Fruit fly (Drosophila melanogaster): ENCODE measurements around the gene ImpE2.

Gene ImpE2

dm6 chr3L:3479551-3479950 lies 32.9 kb downstream of the ImpE2 start (continued):
- TF ChIP-seq ci (GFP tag; IDR thresholded peaks at IDR 0.05) (peak; percentile 60; the same call in 2 of the 3 replicates), CG31224 (GFP tag; IDR thresholded peaks at IDR 0.05) (no peak), trem (tag; optimal IDR thresholded peaks at IDR 0.05) (no peak), emc (GFP tag; optimal IDR thresholded peaks at IDR 0.05) (no peak), CG31441 (GFP tag; IDR thresholded peaks at IDR 0.05) (no peak), CG32772 (GFP tag; IDR thresholded peaks at IDR 0.05) (0 out of 2 replicates have a peak, but pooled peaks have one; percentile 20), twi (tag; optimal IDR thresholded peaks at IDR 0.05) (no peak), kah (GFP tag; optimal IDR thresholded peaks at IDR 0.05) (no peak), NK7.1 (GFP tag; optimal IDR thresholded peaks at IDR 0.05) (no peak), dati (GFP tag; IDR thresholded peaks at IDR 0.05) (no peak), repo (GFP tag; optimal IDR thresholded peaks at IDR 0.05) (no peak), Hr51 (GFP tag; optimal IDR thresholded peaks at IDR 0.05) (peak in 1 of 2 experiments; percentile 40), Lhr (GFP tag; optimal IDR thresholded peaks at IDR 0.05) (no peak), CG32532 (GFP tag; IDR thresholded peaks at IDR 0.05) (peak; percentile 39; the same call in 1 of the 2 replicates), BEAF-32 (GFP tag; optimal IDR thresholded peaks at IDR 0.05) (no peak), YL-1 (GFP tag; optimal IDR thresholded peaks at IDR 0.05) (no peak), CG15479 (GFP tag; optimal IDR thresholded peaks at IDR 0.05) (no peak), aop (GFP tag; IDR thresholded peaks at IDR 0.05) (no peak), CG6813 (GFP tag; optimal IDR thresholded peaks at IDR 0.05) (no peak), CG10431 (GFP tag; optimal IDR thresholded peaks at IDR 0.05) (no peak), tin (GFP tag; optimal IDR thresholded peaks at IDR 0.05) (no peak), pb (GFP tag; optimal IDR thresholded peaks at IDR 0.05) (no peak), salm (tag; optimal IDR thresholded peaks at IDR 0.05) (no peak), Dip2 (GFP tag; IDR thresholded peaks at IDR 0.05) (no peak), CG11695 (GFP tag; IDR thresholded peaks at IDR 0.05) (peak; percentile 43; the same call in 1 of the 3 replicates), Side (GFP tag; optimal IDR thresholded peaks at IDR 0.05) (no peak), mam (GFP tag; optimal IDR thresholded peaks at IDR 0.05) (no peak), onecut (GFP tag; IDR thresholded peaks at IDR 0.05) (peak; percentile 29; the same call in 1 of the 2 replicates), run (tag; optimal IDR thresholded peaks at IDR 0.05) (no peak), tap (tag; optimal IDR thresholded peaks at IDR 0.05) (no peak), dysf (GFP tag; IDR thresholded peaks at IDR 0.05) (peak; percentile 39; the same call in 1 of the 3 replicates), pnt (GFP tag; optimal IDR thresholded peaks at IDR 0.05) (no peak), CG6689 (GFP tag; IDR thresholded peaks at IDR 0.05) (no peak), hth (optimal IDR thresholded peaks at IDR 0.05) (no peak), fd102C (GFP tag; optimal IDR thresholded peaks at IDR 0.05) (no peak), CG3407 (GFP tag; optimal IDR thresholded peaks at IDR 0.05) (no peak), zfh1 (GFP tag; IDR thresholded peaks at IDR 0.05) (no peak), CG12104 (GFP tag; optimal IDR thresholded peaks at IDR 0.05) (no peak), HHEX (GFP tag; optimal IDR thresholded peaks at IDR 0.05) (no peak), CG12299 (tag; optimal IDR thresholded peaks at IDR 0.05) (no peak), slou (GFP tag; optimal IDR thresholded peaks at IDR 0.05) (no peak), CG17568 (GFP tag; optimal IDR thresholded peaks at IDR 0.05) (no peak), H2.0 (GFP tag; IDR thresholded peaks at IDR 0.05) (0 out of 2 replicates have a peak, but pooled peaks have one; percentile 6), CG14441 (GFP tag; IDR thresholded peaks at IDR 0.05) (0 out of 2 replicates have a peak, but pooled peaks have one; percentile 33), Sox100B (GFP tag; optimal IDR thresholded peaks at IDR 0.05) (no peak), CG12236 (GFP tag; optimal IDR thresholded peaks at IDR 0.05) (no peak), cg (GFP tag; optimal IDR thresholded peaks at IDR 0.05) (no peak), CG15269 (tag; optimal IDR thresholded peaks at IDR 0.05) (peak; percentile 15), Dad (GFP tag; optimal IDR thresholded peaks at IDR 0.05) (no peak), abd-A (tag; optimal IDR thresholded peaks at IDR 0.05) (peak; percentile 6), CG15514 (GFP tag; optimal IDR thresholded peaks at IDR 0.05) (no peak), eyg (GFP tag; optimal IDR thresholded peaks at IDR 0.05) (no peak)

Data from whole organism, embryonic.